Worm (Caenorhabditis elegans): ENCODE data around the gene trul-1.

The trul-1 gene

ce11 chrII:290282-290681, 7.9 kb upstream of the trul-1 start, which contains the start of gene djr-1.1:
djr-1.1 (plus strand) TSS chrII:290582.
- TF ChIP-seq pes-1 (GFP tag; IDR thresholded peaks at IDR 0.05): no peak
- TF ChIP-seq ets-7 (tag; optimal IDR thresholded peaks at IDR 0.05): no peak
- TF ChIP-seq ceh-13 (GFP tag; optimal IDR thresholded peaks at IDR 0.05): no peak
- no peak for TF ChIP-seq flt-1 (GFP tag; IDR thresholded peaks at IDR 0.05)
- TF ChIP-seq scrt-1 (GFP tag; IDR thresholded peaks at IDR 0.05): no peak
- TF ChIP-seq ama-1 (optimal IDR thresholded peaks at IDR 0.05): no peak
- no peak for TF ChIP-seq ceh-36 (tag; optimal IDR thresholded peaks at IDR 0.05)
- no peak for TF ChIP-seq sea-1 (GFP tag; conservative IDR thresholded peaks at IDR 0.05)
- no peak for TF ChIP-seq hmg-4 (GFP tag; optimal IDR thresholded peaks at IDR 0.05)
- no peak for TF ChIP-seq tra-4 (tag; optimal IDR thresholded peaks at IDR 0.05)
- TF ChIP-seq hnd-1 (tag; optimal IDR thresholded peaks at IDR 0.05): no peak
- no peak for TF ChIP-seq aly-1 (tag; optimal IDR thresholded peaks at IDR 0.05)

- TF ChIP-seq ets-7 (tag; optimal IDR thresholded peaks at IDR 0.05) (no peak), pes-1 (GFP tag; IDR thresholded peaks at IDR 0.05) (no peak), sea-1 (GFP tag; conservative IDR thresholded peaks at IDR 0.05) (no peak), flt-1 (GFP tag; IDR thresholded peaks at IDR 0.05) (no peak), hmbx-1 (tag; optimal IDR thresholded peaks at IDR 0.05) (no peak), aly-1 (tag; optimal IDR thresholded peaks at IDR 0.05) (no peak), ceh-13 (GFP tag; optimal IDR thresholded peaks at IDR 0.05) (no peak), ama-1 (optimal IDR thresholded peaks at IDR 0.05) (no peak), B0310.2 (tag; optimal IDR thresholded peaks at IDR 0.05) (no peak), ceh-36 (tag; optimal IDR thresholded peaks at IDR 0.05) (no peak), F13C5.2 (tag; optimal IDR thresholded peaks at IDR 0.05) (no peak), hnd-1 (tag; optimal IDR thresholded peaks at IDR 0.05) (no peak), tbx-11 (GFP tag; IDR thresholded peaks at IDR 0.05) (no peak), tbx-37 (GFP tag; conservative IDR thresholded peaks at IDR 0.05) (no peak)
Observed at ce11 chrII:288705-289205, 6.4 kb upstream of the trul-1 start, which contains the start of gene mrpl-41. mrpl-41 (plus strand) TSS chrII:288939.

- TF ChIP-seq F13C5.2 (tag; optimal IDR thresholded peaks at IDR 0.05) (no peak), B0310.2 (tag; optimal IDR thresholded peaks at IDR 0.05) (no peak), ets-7 (tag; optimal IDR thresholded peaks at IDR 0.05) (no peak), hmg-4 (GFP tag; optimal IDR thresholded peaks at IDR 0.05) (no peak), pes-1 (GFP tag; IDR thresholded peaks at IDR 0.05) (no peak), hnd-1 (tag; optimal IDR thresholded peaks at IDR 0.05) (no peak), ceh-36 (tag; optimal IDR thresholded peaks at IDR 0.05) (no peak), sea-1 (GFP tag; conservative IDR thresholded peaks at IDR 0.05) (no peak), aly-1 (tag; optimal IDR thresholded peaks at IDR 0.05) (no peak), ceh-13 (GFP tag; optimal IDR thresholded peaks at IDR 0.05) (no peak), hmbx-1 (tag; optimal IDR thresholded peaks at IDR 0.05) (no peak), scrt-1 (GFP tag; IDR thresholded peaks at IDR 0.05) (no peak), ama-1 (optimal IDR thresholded peaks at IDR 0.05) (no peak), tbx-11 (GFP tag; IDR thresholded peaks at IDR 0.05) (no peak), flt-1 (GFP tag; IDR thresholded peaks at IDR 0.05) (no peak), tbx-37 (GFP tag; conservative IDR thresholded peaks at IDR 0.05) (no peak), tra-4 (tag; optimal IDR thresholded peaks at IDR 0.05) (no peak)
Observed at ce11 chrII:286551-286724, 4.1 kb upstream of the trul-1 start, which contains the start of gene misc-1. misc-1 (plus strand) TSS chrII:286625.

ce11 chrII:285627-286550, 3.5 kb upstream of the trul-1 start, which contains the start of gene B0432.10:
B0432.10 (minus strand) TSS chrII:286275.
- no peak for TF ChIP-seq ceh-13 (GFP tag; optimal IDR thresholded peaks at IDR 0.05)
- TF ChIP-seq F13C5.2 (tag; optimal IDR thresholded peaks at IDR 0.05): no peak
- TF ChIP-seq ceh-36 (tag; optimal IDR thresholded peaks at IDR 0.05): no peak
- no peak for TF ChIP-seq hmg-4 (GFP tag; optimal IDR thresholded peaks at IDR 0.05)
- TF ChIP-seq tbx-11 (GFP tag; IDR thresholded peaks at IDR 0.05): no peak
- TF ChIP-seq hmbx-1 (tag; optimal IDR thresholded peaks at IDR 0.05): no peak
- no peak for TF ChIP-seq ets-7 (tag; optimal IDR thresholded peaks at IDR 0.05)
- TF ChIP-seq flt-1 (GFP tag; IDR thresholded peaks at IDR 0.05): no peak
- TF ChIP-seq scrt-1 (GFP tag; IDR thresholded peaks at IDR 0.05): no peak
- no peak for TF ChIP-seq B0310.2 (tag; optimal IDR thresholded peaks at IDR 0.05)
- TF ChIP-seq hnd-1 (tag; optimal IDR thresholded peaks at IDR 0.05): no peak
- TF ChIP-seq aly-1 (tag; optimal IDR thresholded peaks at IDR 0.05): no peak
- TF ChIP-seq tbx-37 (GFP tag; conservative IDR thresholded peaks at IDR 0.05): no peak
- TF ChIP-seq ama-1 (optimal IDR thresholded peaks at IDR 0.05): no peak
- TF ChIP-seq pes-1 (GFP tag; IDR thresholded peaks at IDR 0.05): no peak
- no peak for TF ChIP-seq tra-4 (tag; optimal IDR thresholded peaks at IDR 0.05)
- TF ChIP-seq sea-1 (GFP tag; conservative IDR thresholded peaks at IDR 0.05): no peak

- TF ChIP-seq ceh-13 (GFP tag; optimal IDR thresholded peaks at IDR 0.05) (no peak), hmg-4 (GFP tag; optimal IDR thresholded peaks at IDR 0.05) (no peak), ceh-36 (tag; optimal IDR thresholded peaks at IDR 0.05) (no peak), hmbx-1 (tag; optimal IDR thresholded peaks at IDR 0.05) (no peak), B0310.2 (tag; optimal IDR thresholded peaks at IDR 0.05) (no peak)
Observed at ce11 chrII:283594-283993, 1.2 kb upstream of the trul-1 start, which contains the start of gene B0432.9. B0432.9 (minus strand) TSS chrII:283694.

ce11 chrII:278636-279035, 3.7 kb downstream of the trul-1 start, which contains the start of gene B0432.8:
B0432.8 (minus strand) TSS chrII:278736.
- no peak for TF ChIP-seq tbx-11 (GFP tag; IDR thresholded peaks at IDR 0.05)
- no peak for TF ChIP-seq F13C5.2 (tag; optimal IDR thresholded peaks at IDR 0.05)
- no peak for TF ChIP-seq ceh-13 (GFP tag; optimal IDR thresholded peaks at IDR 0.05)
- TF ChIP-seq pes-1 (GFP tag; IDR thresholded peaks at IDR 0.05): no peak
- no peak for TF ChIP-seq hnd-1 (tag; optimal IDR thresholded peaks at IDR 0.05)
- no peak for TF ChIP-seq aly-1 (tag; optimal IDR thresholded peaks at IDR 0.05)
- no peak for TF ChIP-seq hmg-4 (GFP tag; optimal IDR thresholded peaks at IDR 0.05)
- no peak for TF ChIP-seq scrt-1 (GFP tag; IDR thresholded peaks at IDR 0.05)
- no peak for TF ChIP-seq ceh-36 (tag; optimal IDR thresholded peaks at IDR 0.05)
- no peak for TF ChIP-seq B0310.2 (tag; optimal IDR thresholded peaks at IDR 0.05)
- TF ChIP-seq ama-1 (optimal IDR thresholded peaks at IDR 0.05): no peak
- TF ChIP-seq ets-7 (tag; optimal IDR thresholded peaks at IDR 0.05): no peak
- no peak for TF ChIP-seq tra-4 (tag; optimal IDR thresholded peaks at IDR 0.05)
- no peak for TF ChIP-seq hmbx-1 (tag; optimal IDR thresholded peaks at IDR 0.05)
- TF ChIP-seq sea-1 (GFP tag; conservative IDR thresholded peaks at IDR 0.05): no peak
- TF ChIP-seq flt-1 (GFP tag; IDR thresholded peaks at IDR 0.05): no peak
- no peak for TF ChIP-seq tbx-37 (GFP tag; conservative IDR thresholded peaks at IDR 0.05)
